Fruit fly (Drosophila melanogaster): ENCODE results near the gene ifc.
A peak's percentile ranks its signal among the peaks of the same experiment; 100 is the strongest.

ifc gene

dm6 chr2L:5978333-5979054 lies 7.7 kb upstream of the ifc start:
- TF ChIP-seq CTCF (optimal IDR thresholded peaks at IDR 0.05) (no peak), CG8478 (optimal IDR thresholded peaks at IDR 0.05) (no peak)

DNA sequence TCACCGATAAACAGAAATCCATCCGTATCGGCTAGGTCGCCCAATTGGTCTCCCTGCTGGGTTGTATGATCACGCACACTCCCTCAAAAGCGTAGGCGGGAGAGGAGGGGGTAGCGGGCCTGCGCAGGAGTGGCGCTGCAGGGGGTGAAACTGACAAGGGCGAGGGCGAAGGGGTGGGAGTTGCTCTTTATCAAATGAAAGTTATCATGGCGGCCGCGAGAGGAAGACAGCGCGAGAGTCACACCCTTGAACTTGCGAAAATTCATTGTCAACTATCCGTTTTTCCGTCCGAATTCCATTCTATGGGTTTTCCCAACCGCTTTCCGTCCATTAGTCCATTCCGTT lies 7.1 kb upstream of the ifc start:
- TF ChIP-seq CG8478 (optimal IDR thresholded peaks at IDR 0.05), result no peak
- no peak for TF ChIP-seq CTCF (optimal IDR thresholded peaks at IDR 0.05)

DNA sequence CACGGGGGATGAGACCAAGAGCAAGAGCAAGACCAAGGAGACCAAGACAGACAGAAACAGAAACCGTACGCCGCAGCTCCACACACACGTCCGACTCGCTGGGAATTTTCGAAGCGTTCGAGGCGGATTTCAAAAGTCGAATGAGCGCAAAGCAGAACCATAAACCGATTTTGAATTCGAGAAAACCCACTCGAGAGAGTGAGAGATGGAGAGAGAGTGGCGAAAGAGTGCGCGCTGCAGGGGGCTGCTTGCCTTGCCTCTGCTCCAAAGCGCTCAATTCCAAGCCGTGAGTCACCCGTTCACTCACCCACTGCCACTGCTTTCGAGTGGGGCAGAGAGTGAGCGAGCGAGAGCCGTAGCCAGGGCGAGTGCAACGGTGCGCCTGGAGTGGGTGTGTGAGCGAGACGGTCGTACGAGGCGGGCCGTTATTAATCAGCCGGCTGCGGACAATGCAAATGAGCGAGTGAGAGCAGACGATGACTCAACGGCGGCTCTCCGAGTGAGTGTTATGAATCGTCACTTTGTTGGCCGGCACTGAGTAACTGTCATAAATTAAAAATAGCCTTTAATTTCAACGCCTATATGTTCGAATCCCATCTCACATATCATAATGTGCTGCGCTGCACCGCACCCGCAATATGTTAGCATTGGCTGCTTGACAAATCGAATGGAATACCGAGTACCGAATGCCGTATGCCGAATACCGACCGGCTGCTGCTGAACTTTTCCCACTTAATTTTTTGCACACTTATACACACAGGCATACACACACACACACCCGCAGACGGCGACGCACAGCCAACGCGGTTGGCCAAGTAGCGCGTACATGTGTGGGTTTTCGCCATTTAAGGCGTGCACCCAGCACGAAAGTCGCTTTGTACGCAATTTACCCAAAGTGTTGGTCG lies 5.9 kb upstream of the ifc start:
- TF ChIP-seq CTCF (optimal IDR thresholded peaks at IDR 0.05) (no peak), CG8478 (optimal IDR thresholded peaks at IDR 0.05) (no peak)

DNA sequence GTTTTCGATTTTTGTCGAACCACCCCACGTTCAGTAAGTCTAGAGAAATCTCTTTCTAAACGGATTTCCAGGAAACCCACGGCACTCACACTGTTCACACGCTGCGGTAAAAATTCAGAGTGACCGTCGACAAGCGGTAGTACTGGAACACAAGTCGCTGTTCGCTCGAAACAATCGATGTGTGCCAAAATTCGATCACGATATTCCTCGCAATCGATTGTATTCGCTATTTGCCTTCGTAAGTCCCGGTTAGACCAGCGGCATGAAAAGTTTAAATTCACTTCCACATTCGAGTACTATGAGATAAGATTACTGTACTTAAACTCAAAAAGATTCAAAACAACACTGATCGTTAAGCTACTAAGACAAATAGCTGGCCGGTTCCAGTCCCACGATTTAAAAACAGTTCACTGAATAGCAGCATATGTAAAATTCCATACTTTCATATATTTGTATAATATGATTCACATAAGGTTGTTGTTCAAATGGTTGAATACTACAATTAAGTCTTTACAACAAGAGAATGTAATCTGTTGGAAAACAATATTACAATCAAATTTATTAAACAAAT lies 5.2 kb upstream of the ifc start, which contains the start of gene chic:
Gene chic, minus strand, starts transcription at position 157 of the 571 bp plus-strand sequence.
- peak in 1 of 2 experiments; percentile 11 for TF ChIP-seq CTCF (optimal IDR thresholded peaks at IDR 0.05)
- TF ChIP-seq CG8478 (optimal IDR thresholded peaks at IDR 0.05), result no peak

- TF ChIP-seq CG8478 (optimal IDR thresholded peaks at IDR 0.05) (no peak), CTCF (optimal IDR thresholded peaks at IDR 0.05) (no peak)
Measured at dm6 chr2L:5981433-5982333, 4.5 kb upstream of the ifc start, which contains the start of gene eIF4A. TSS of gene eIF4A (plus strand) at chr2L:5981764.

dm6 chr2L:5982334-5982987 lies 3.7 kb upstream of the ifc start:
- TF ChIP-seq CTCF (optimal IDR thresholded peaks at IDR 0.05) (peak; percentile 17 to 70), CG8478 (optimal IDR thresholded peaks at IDR 0.05) (no peak)

dm6 chr2L:5983236-5983635 lies 2.9 kb upstream of the ifc start:
- no peak for TF ChIP-seq CG8478 (optimal IDR thresholded peaks at IDR 0.05)
- TF ChIP-seq CTCF (optimal IDR thresholded peaks at IDR 0.05), result no peak

- no peak for TF ChIP-seq CG8478 (optimal IDR thresholded peaks at IDR 0.05)
- TF ChIP-seq CTCF (optimal IDR thresholded peaks at IDR 0.05), result no peak
Measured at dm6 chr2L:5986940-5987339, 792 bp downstream of the ifc start.

dm6 chr2L:5988115-5989092 lies 2.3 kb downstream of the ifc start:
- TF ChIP-seq CTCF (optimal IDR thresholded peaks at IDR 0.05), result no peak
- TF ChIP-seq CG8478 (optimal IDR thresholded peaks at IDR 0.05), result no peak

- TF ChIP-seq CTCF (optimal IDR thresholded peaks at IDR 0.05) (no peak), CG8478 (optimal IDR thresholded peaks at IDR 0.05) (no peak)
Measured at dm6 chr2L:5990447-5990846, 4.3 kb downstream of the ifc start.

DNA sequence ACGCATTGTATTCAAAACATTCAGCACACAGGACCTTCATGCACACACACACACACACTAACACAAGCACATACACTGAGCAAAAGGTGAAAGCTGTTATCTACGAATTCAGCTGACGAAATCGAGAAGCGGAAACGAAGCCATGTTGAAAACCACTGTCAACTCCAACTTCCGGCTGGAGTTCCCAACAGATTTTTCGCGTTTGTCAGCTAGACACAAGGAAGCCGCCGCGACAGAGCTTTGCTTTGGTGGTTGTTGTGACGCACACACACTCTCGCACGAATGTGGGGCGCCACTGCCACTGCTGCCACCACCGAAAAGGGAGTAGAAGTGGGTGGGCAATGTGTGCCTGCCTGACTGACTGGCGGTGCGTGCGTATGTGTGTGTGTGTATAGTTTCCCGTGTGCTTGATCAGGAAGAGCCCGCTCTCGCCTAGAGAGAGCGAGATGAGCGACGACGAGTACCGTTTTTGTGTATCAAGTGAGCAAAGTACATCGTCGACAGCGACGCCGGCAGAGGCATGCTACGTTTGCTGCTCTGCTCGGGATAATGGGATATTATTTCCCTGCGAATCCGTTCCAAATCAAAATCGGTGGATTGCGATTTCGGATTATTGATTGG lies 11.6 kb downstream of the ifc start:
- TF ChIP-seq CG8478 (optimal IDR thresholded peaks at IDR 0.05) (no peak), CTCF (optimal IDR thresholded peaks at IDR 0.05) (no peak)

- TF ChIP-seq CG8478 (optimal IDR thresholded peaks at IDR 0.05) (no peak), CTCF (optimal IDR thresholded peaks at IDR 0.05) (no peak)
Measured at dm6 chr2L:5998383-5998782, 12.2 kb downstream of the ifc start.

DNA sequence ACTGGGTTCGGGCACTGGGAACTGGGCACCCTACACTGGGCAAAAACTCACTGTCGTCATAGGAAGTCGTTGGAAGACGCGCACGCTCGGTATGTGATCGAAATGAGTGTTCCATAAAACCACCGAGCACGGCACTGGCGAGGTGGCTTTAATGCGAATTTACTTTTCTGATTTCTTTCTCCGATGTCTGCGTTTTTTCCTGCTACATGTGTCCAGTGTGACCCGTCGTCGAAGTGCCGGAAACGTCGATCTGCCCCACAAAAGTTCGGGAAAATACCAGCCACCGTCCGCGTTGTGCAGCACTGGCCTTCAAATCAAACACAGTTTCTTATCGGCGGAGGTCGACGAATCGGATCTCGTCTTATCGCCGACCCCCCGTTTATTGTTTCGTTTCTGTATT lies 13.1 kb downstream of the ifc start, which contains the start of gene Kdm5:
Gene Kdm5, minus strand, starts transcription at position 255 of the 400 bp plus-strand sequence.
- peak in 1 of 2 experiments; percentile 7 for TF ChIP-seq CTCF (optimal IDR thresholded peaks at IDR 0.05)
- TF ChIP-seq CG8478 (optimal IDR thresholded peaks at IDR 0.05), result no peak

Measured in S2 (cell line).